Fruit fly (Drosophila melanogaster): ENCODE data around the gene CG4546.

CG4546 gene

DNA sequence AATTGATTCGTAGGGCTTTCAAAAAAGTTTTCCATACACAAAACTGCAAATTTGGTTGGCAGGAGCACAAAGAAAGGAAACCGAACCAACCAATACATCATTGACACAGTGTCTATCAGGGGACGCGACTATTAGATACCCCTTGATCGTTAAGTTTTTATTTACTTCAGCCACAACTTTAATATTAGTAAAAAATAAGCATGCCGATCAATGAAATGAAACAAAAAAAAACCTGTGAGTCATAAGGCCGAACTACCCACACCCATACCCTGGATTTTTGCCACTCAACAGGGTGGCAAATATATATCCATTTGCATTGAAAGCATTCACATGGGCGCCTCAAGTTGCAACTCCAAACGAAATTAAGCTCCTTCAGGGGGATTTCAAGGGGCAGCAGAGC is 30.1 kb upstream of the CG4546 start (continued):
- TF ChIP-seq salm (tag; optimal IDR thresholded peaks at IDR 0.05), result no peak
- no peak for TF ChIP-seq rib (GFP tag; IDR thresholded peaks at IDR 0.05)
- no peak for TF ChIP-seq Hey (tag; optimal IDR thresholded peaks at IDR 0.05)
- no peak for TF ChIP-seq az2 (GFP tag; optimal IDR thresholded peaks at IDR 0.05)
- TF ChIP-seq ken (GFP tag; IDR thresholded peaks at IDR 0.05), result peak; percentile 35; the same call in 1 of the 3 replicates
- no peak for TF ChIP-seq CG12236 (GFP tag; optimal IDR thresholded peaks at IDR 0.05)

DNA sequence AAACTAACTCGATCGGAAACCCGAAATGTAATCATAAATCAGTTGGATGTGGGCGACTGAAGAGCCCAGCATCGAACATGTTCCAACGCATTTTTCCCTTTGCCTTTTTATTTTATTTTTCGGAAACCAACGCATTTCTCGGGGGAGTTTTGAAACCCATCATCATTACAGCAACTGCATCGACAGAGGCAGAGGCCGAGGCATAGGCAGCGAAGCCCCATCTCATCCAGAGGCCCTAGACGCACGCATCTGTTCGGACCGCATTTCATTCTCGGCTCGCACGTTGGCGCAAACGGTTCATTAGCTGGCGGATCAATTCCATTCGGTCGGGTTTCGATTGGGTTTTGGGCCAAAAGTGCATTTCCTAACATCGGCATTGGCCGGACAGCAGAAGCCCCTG is 20.8 kb upstream of the CG4546 start, which contains the start of gene CG4576:
CG4576 (plus strand) TSS at position 227 of the 400 bp plus-strand sequence.
- TF ChIP-seq ro (GFP tag; IDR thresholded peaks at IDR 0.05), result no peak
- TF ChIP-seq CG11456 (GFP tag; IDR thresholded peaks at IDR 0.05), result 0 out of 3 replicates have a peak, but pooled peaks have one; percentile 58
- no peak for TF ChIP-seq bab2 (GFP tag; optimal IDR thresholded peaks at IDR 0.05)
- no peak for TF ChIP-seq Fer1 (GFP tag; optimal IDR thresholded peaks at IDR 0.05)
- 0 out of 2 replicates have a peak, but pooled peaks have one; percentile 35 for TF ChIP-seq chm (GFP tag; IDR thresholded peaks at IDR 0.05)
- TF ChIP-seq kah (GFP tag; optimal IDR thresholded peaks at IDR 0.05), result no peak
- TF ChIP-seq nom (GFP tag; optimal IDR thresholded peaks at IDR 0.05), result peak; percentile 66
- TF ChIP-seq CG10543 (GFP tag; optimal IDR thresholded peaks at IDR 0.05), result no peak
- no peak for TF ChIP-seq C15 (GFP tag; IDR thresholded peaks at IDR 0.05)
- peak; percentile 35 for TF ChIP-seq sens (GFP tag)
- TF ChIP-seq sr (GFP tag; IDR thresholded peaks at IDR 0.05), result peak; percentile 68
- TF ChIP-seq PHDP (tag; optimal IDR thresholded peaks at IDR 0.05), result no peak
- TF ChIP-seq CG5180 (GFP tag; optimal IDR thresholded peaks at IDR 0.05), result peak; percentile 97
- TF ChIP-seq chinmo (GFP tag; IDR thresholded peaks at IDR 0.05; ENCODE audit: partially characterized antibody), result 0 out of 4 replicates have a peak, but pooled peaks have one; percentile 7
- TF ChIP-seq bbx (GFP tag; IDR thresholded peaks at IDR 0.05; ENCODE audit: partially characterized antibody), result no peak
- no peak for TF ChIP-seq cato (GFP tag; optimal IDR thresholded peaks at IDR 0.05; ENCODE audit: borderline replicate concordance)
- TF ChIP-seq Jarid2 (GFP tag; optimal IDR thresholded peaks at IDR 0.05), result peak; percentile 12
- TF ChIP-seq ara (GFP tag; IDR thresholded peaks at IDR 0.05), result 0 out of 2 replicates have a peak, but pooled peaks have one; percentile 22
- TF ChIP-seq CG10565 (GFP tag; optimal IDR thresholded peaks at IDR 0.05), result no peak
- TF ChIP-seq stc (GFP tag; IDR thresholded peaks at IDR 0.05), result 0 out of 2 replicates have a peak, but pooled peaks have one; percentile 23
- no peak for TF ChIP-seq CG7839 (tag; optimal IDR thresholded peaks at IDR 0.05)
- no peak for TF ChIP-seq dati (GFP tag; IDR thresholded peaks at IDR 0.05)

DNA sequence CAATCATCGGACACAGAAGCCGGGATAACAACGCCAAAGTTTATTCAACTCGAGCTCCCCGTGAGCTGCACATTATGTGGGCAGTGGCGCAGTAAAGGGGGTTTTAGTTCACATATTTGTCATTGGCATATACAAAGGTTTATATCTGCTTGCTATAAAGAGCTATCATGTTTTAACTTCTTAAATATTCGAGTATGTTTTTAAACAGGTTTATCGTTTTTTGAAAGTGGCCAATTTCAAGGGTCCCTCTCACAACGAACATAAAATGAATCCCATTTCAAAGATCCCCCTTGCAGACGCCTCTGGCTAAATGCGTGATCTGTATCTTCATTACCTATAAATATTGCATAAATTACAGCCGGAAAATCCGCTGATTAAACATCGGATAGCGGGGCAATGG is 18.8 kb upstream of the CG4546 start:
- TF ChIP-seq row (GFP tag; IDR thresholded peaks at IDR 0.05) (peak; percentile 39; the same call in 1 of the 3 replicates), CG12299 (tag; optimal IDR thresholded peaks at IDR 0.05) (no peak), Gug (GFP tag; IDR thresholded peaks at IDR 0.05) (0 out of 4 replicates have a peak, but pooled peaks have one; percentile 2), sens (GFP tag) (peak; percentile 29), CG13424 (tag; optimal IDR thresholded peaks at IDR 0.05) (peak; percentile 55), tx (GFP tag; optimal IDR thresholded peaks at IDR 0.05) (no peak), zfh1 (GFP tag; IDR thresholded peaks at IDR 0.05) (peak; percentile 46; the same call in 1 of the 3 replicates), CG12769 (tag; optimal IDR thresholded peaks at IDR 0.05) (no peak), HLH54F (GFP tag; optimal IDR thresholded peaks at IDR 0.05) (no peak), nmo (GFP tag; optimal IDR thresholded peaks at IDR 0.05) (peak; percentile 63), CG8089 (GFP tag; optimal IDR thresholded peaks at IDR 0.05) (no peak), nom (GFP tag; optimal IDR thresholded peaks at IDR 0.05) (peak; percentile 59), gfzf (GFP tag; optimal IDR thresholded peaks at IDR 0.05) (no peak), phol (tag; optimal IDR thresholded peaks at IDR 0.05) (peak; percentile 27), grn (GFP tag; optimal IDR thresholded peaks at IDR 0.05) (peak; percentile 72), stc (GFP tag; IDR thresholded peaks at IDR 0.05) (peak; percentile 35; the same call in 1 of the 2 replicates), CG1024 (GFP tag; IDR thresholded peaks at IDR 0.05) (no peak), lov (optimal IDR thresholded peaks at IDR 0.05) (no peak), lov (GFP tag; IDR thresholded peaks at IDR 0.05) (no peak), CG12391 (tag; optimal IDR thresholded peaks at IDR 0.05) (peak; percentile 4), ssp (GFP tag; IDR thresholded peaks at IDR 0.05) (no peak), CG31365 (tag; optimal IDR thresholded peaks at IDR 0.05) (no peak), CG33213 (GFP tag; optimal IDR thresholded peaks at IDR 0.05) (no peak), CG10959 (GFP tag; IDR thresholded peaks at IDR 0.05) (no peak), CG16779 (GFP tag; IDR thresholded peaks at IDR 0.05) (no peak)
